Fruit fly (Drosophila melanogaster) whole organism, pupa: ENCODE measurements around the gene CG5861.

Source experiments
- CG13204 ChIP-seq: fragments of 200-800 bp; sonication (Bioruptor generic); optimal IDR thresholded peaks from 2 replicates; lab custom pipeline; 2018; ENCODE audit warnings: missing biosample characterization, mild to moderate bottlenecking, missing genetic modification characterization, moderate library complexity
- CG17806 ChIP-seq: fragments of 200-800 bp; sonication (Bioruptor generic); optimal IDR thresholded peaks from 2 replicates; lab custom pipeline; 2018; ENCODE audit warnings: missing biosample characterization, mild to moderate bottlenecking, missing genetic modification characterization, moderate library complexity
- CG32121 ChIP-seq: fragments of 200-800 bp; sonication (Bioruptor generic); IDR thresholded peaks from 2 replicates; pipeline ENCODE4 v1.3.6; 2022; ENCODE audit warnings: missing biosample characterization, missing genetic modification characterization
- CG8159 ChIP-seq: fragments of 200-800 bp; sonication (Bioruptor generic); optimal IDR thresholded peaks from 3 replicates; lab custom pipeline; 2018; ENCODE audit warnings: missing biosample characterization, mild to moderate bottlenecking, missing genetic modification characterization, moderate library complexity
- CG9948 ChIP-seq: fragments of 200-800 bp; sonication (Bioruptor generic); optimal IDR thresholded peaks from 2 replicates; lab custom pipeline; 2018; ENCODE audit warnings: missing biosample characterization, mild to moderate bottlenecking, missing genetic modification characterization, moderate library complexity
- D1 ChIP-seq: fragments of 200-800 bp; sonication (Bioruptor generic); optimal IDR thresholded peaks from 2 replicates; lab custom pipeline; 2018; ENCODE audit warnings: missing biosample characterization, mild to moderate bottlenecking, missing genetic modification characterization, moderate library complexity
- Pif1B ChIP-seq: fragments of 200-800 bp; sonication (Bioruptor generic); optimal IDR thresholded peaks from 3 replicates; lab custom pipeline; 2016; ENCODE audit warnings: missing biosample characterization, missing genetic modification characterization
- fd96Ca ChIP-seq: fragments of 200-800 bp; sonication (Bioruptor generic); IDR thresholded peaks from 3 replicates; pipeline ENCODE4 v1.3.6; 2022; ENCODE audit warnings: missing biosample characterization, missing genetic modification characterization
- gl ChIP-seq: fragments of 200-800 bp; sonication (Bioruptor generic); optimal IDR thresholded peaks from 2 replicates; lab custom pipeline; 2018; ENCODE audit warnings: missing biosample characterization, mild to moderate bottlenecking, missing genetic modification characterization

dm6 chr2L:16352585-16353580, 45.8 kb upstream of the CG5861 start, which contains the start of the genes Hyls1, chif and CG4455:
- TF ChIP-seq fd96Ca (GFP tag; lab: Robert Waterston, UW) (no peak), CG17806 (tag; lab: Kevin White, UChicago) (no peak), Pif1B (GFP tag; lab: Kevin White, UChicago) (no peak), CG9948 (tag; lab: Kevin White, UChicago) (no peak), CG32121 (GFP tag; lab: Robert Waterston, UW) (no peak), D1 (no peak), gl (tag; lab: Kevin White, UChicago) (no peak), CG13204 (no peak), CG8159 (tag; lab: Kevin White, UChicago) (peak; percentile 19)
